Fruit fly (Drosophila melanogaster) whole organism, pupa: ENCODE results near the gene ush.

Source experiments
- CG10348 ChIP-seq: fragments of 200-800 bp; sonication (Bioruptor generic); IDR thresholded peaks from 2 replicates; pipeline ENCODE4 v1.3.6; 2022; ENCODE audit warnings: missing biosample characterization, missing genetic modification characterization
- CG34367 ChIP-seq: fragments of 200-800 bp; sonication (Bioruptor generic); optimal IDR thresholded peaks from 2 replicates; lab custom pipeline; 2018; ENCODE audit warnings: missing biosample characterization, mild to moderate bottlenecking, missing genetic modification characterization
- CG8159 ChIP-seq: fragments of 200-800 bp; sonication (Bioruptor generic); optimal IDR thresholded peaks from 3 replicates; lab custom pipeline; 2018; ENCODE audit warnings: missing biosample characterization, mild to moderate bottlenecking, missing genetic modification characterization, moderate library complexity
- CG8301 ChIP-seq: fragments of 200-800 bp; sonication (Bioruptor generic); optimal IDR thresholded peaks from 2 replicates; lab custom pipeline; 2018; ENCODE audit warnings: missing biosample characterization, mild to moderate bottlenecking, missing genetic modification characterization
- CG9948 ChIP-seq: fragments of 200-800 bp; sonication (Bioruptor generic); optimal IDR thresholded peaks from 2 replicates; lab custom pipeline; 2018; ENCODE audit warnings: missing biosample characterization, mild to moderate bottlenecking, missing genetic modification characterization, moderate library complexity
- D1 ChIP-seq: fragments of 200-800 bp; sonication (Bioruptor generic); optimal IDR thresholded peaks from 2 replicates; lab custom pipeline; 2018; ENCODE audit warnings: missing biosample characterization, mild to moderate bottlenecking, missing genetic modification characterization, moderate library complexity
- EcR ChIP-seq: fragments of 200-800 bp; sonication (Bioruptor generic); optimal IDR thresholded peaks from 3 replicates; lab custom pipeline; 2019; ENCODE audit warnings: missing biosample characterization, missing genetic modification characterization, mild to moderate bottlenecking, moderate library complexity, missing genetic modification reagents
- Ets98B ChIP-seq: fragments of 200-800 bp; sonication (Bioruptor generic); IDR thresholded peaks from 2 replicates; pipeline ENCODE4 v1.3.6; 2022; ENCODE audit warnings: missing biosample characterization, missing genetic modification characterization
- Pif1A ChIP-seq: fragments of 200-800 bp; sonication (Bioruptor generic); optimal IDR thresholded peaks from 3 replicates; lab custom pipeline; 2016; ENCODE audit warnings: missing biosample characterization, missing genetic modification characterization
- Pif1B ChIP-seq: fragments of 200-800 bp; sonication (Bioruptor generic); optimal IDR thresholded peaks from 3 replicates; lab custom pipeline; 2016; ENCODE audit warnings: missing biosample characterization, missing genetic modification characterization
- Snoo ChIP-seq: fragments of 200-800 bp; sonication (Bioruptor generic); optimal IDR thresholded peaks from 3 replicates; lab custom pipeline; 2017; ENCODE audit warnings: missing biosample characterization, mild to moderate bottlenecking, missing genetic modification characterization, inconsistent platforms

- TF ChIP-seq CG8301 (tag; lab: Kevin White, UChicago): no peak
- no peak for TF ChIP-seq D1
- TF ChIP-seq Pif1A (GFP tag; lab: Kevin White, UChicago): no peak
- no peak for TF ChIP-seq Pif1B
- no peak for TF ChIP-seq EcR
- no peak for TF ChIP-seq Ets98B (GFP tag; lab: Robert Waterston, UW)
- no peak for TF ChIP-seq CG8159 (tag; lab: Kevin White, UChicago)
- TF ChIP-seq CG10348 (GFP tag; lab: Robert Waterston, UW): no peak
- TF ChIP-seq CG9948 (tag; lab: Kevin White, UChicago): no peak
- no peak for TF ChIP-seq Snoo (tag; lab: Kevin White, UChicago)
- TF ChIP-seq CG34367 (tag; lab: Kevin White, UChicago): no peak
Measured at dm6 chr2L:447124-447523, 28.9 kb upstream of the ush start.
